Fruit fly (Drosophila melanogaster): ENCODE results near the gene NP15.6.

The NP15.6 gene

dm6 chr3R:19028758-19029157 lies 1.6 kb downstream of the NP15.6 start, which contains the start of the genes GatA and P5cr (continued):
- TF ChIP-seq Dip2 (GFP tag; IDR thresholded peaks at IDR 0.05): no peak
- TF ChIP-seq her (GFP tag; optimal IDR thresholded peaks at IDR 0.05): peak; percentile 93
- peak; percentile 30 for TF ChIP-seq Dp (GFP tag; optimal IDR thresholded peaks at IDR 0.05)
- peak; percentile 76 for TF ChIP-seq CG6813 (GFP tag; optimal IDR thresholded peaks at IDR 0.05)
- TF ChIP-seq gcm2 (GFP tag; optimal IDR thresholded peaks at IDR 0.05): peak; percentile 62
- TF ChIP-seq CG11560 (tag; IDR thresholded peaks at IDR 0.05): 0 out of 3 replicates have a peak, but pooled peaks have one; percentile 43
- peak; percentile 85 for TF ChIP-seq Myb (GFP tag; optimal IDR thresholded peaks at IDR 0.05)
- no peak for TF ChIP-seq ato (GFP tag; IDR thresholded peaks at IDR 0.05; ENCODE audit: partially characterized antibody)
- no peak for TF ChIP-seq unc-4 (GFP tag; IDR thresholded peaks at IDR 0.05; ENCODE audit: partially characterized antibody)
- TF ChIP-seq jing (GFP tag; optimal IDR thresholded peaks at IDR 0.05): peak; percentile 26
- TF ChIP-seq Xrp1 (GFP tag; IDR thresholded peaks at IDR 0.05): peak; percentile 60
- no peak for TF ChIP-seq CG7271 (tag; optimal IDR thresholded peaks at IDR 0.05)
- peak; percentile 91 for TF ChIP-seq dysf (GFP tag; IDR thresholded peaks at IDR 0.05)
- no peak for TF ChIP-seq Sox100B (GFP tag; optimal IDR thresholded peaks at IDR 0.05)
- peak; percentile 88 for TF ChIP-seq sens (GFP tag)
- TF ChIP-seq br (optimal IDR thresholded peaks at IDR 0.05): no peak
- peak; percentile 59 for TF ChIP-seq ap (GFP tag; IDR thresholded peaks at IDR 0.05)
- TF ChIP-seq CG10543 (GFP tag; optimal IDR thresholded peaks at IDR 0.05): peak; percentile 30
- TF ChIP-seq CG34224 (GFP tag; IDR thresholded peaks at IDR 0.05; ENCODE audit: partially characterized antibody): no peak; the same call in 2 of the 3 replicates
- TF ChIP-seq CG17612 (GFP tag; IDR thresholded peaks at IDR 0.05): no peak
- TF ChIP-seq pho (GFP tag; optimal IDR thresholded peaks at IDR 0.05): peak; percentile 91
- peak; percentile 80 for TF ChIP-seq rib (GFP tag; IDR thresholded peaks at IDR 0.05)
- peak; percentile 90 for TF ChIP-seq NfI (GFP tag; optimal IDR thresholded peaks at IDR 0.05)
- TF ChIP-seq Elba2 (GFP tag; optimal IDR thresholded peaks at IDR 0.05): no peak
- TF ChIP-seq Lpt (GFP tag; optimal IDR thresholded peaks at IDR 0.05): no peak
- TF ChIP-seq Hr51 (GFP tag; optimal IDR thresholded peaks at IDR 0.05): peak; percentile 65 to 83
- peak; percentile 78 for TF ChIP-seq CG16863 (GFP tag; optimal IDR thresholded peaks at IDR 0.05)
- peak; percentile 77 for TF ChIP-seq CG6175 (GFP tag; IDR thresholded peaks at IDR 0.05)
- TF ChIP-seq CG16779 (GFP tag; IDR thresholded peaks at IDR 0.05): peak; percentile 93
- TF ChIP-seq CG15514 (GFP tag; optimal IDR thresholded peaks at IDR 0.05): peak; percentile 82
- TF ChIP-seq esg (GFP tag; conservative IDR thresholded peaks at IDR 0.05): peak; percentile 28; the same call in 1 of the 2 replicates
- TF ChIP-seq usp (GFP tag; optimal IDR thresholded peaks at IDR 0.05): no peak
- TF ChIP-seq zen (tag; optimal IDR thresholded peaks at IDR 0.05): no peak
- TF ChIP-seq z (GFP tag; IDR thresholded peaks at IDR 0.05): no peak
- TF ChIP-seq CG10366 (GFP tag; IDR thresholded peaks at IDR 0.05): peak; percentile 86
- no peak for TF ChIP-seq Hr78 (GFP tag; optimal IDR thresholded peaks at IDR 0.05)
- TF ChIP-seq CG1602 (GFP tag; optimal IDR thresholded peaks at IDR 0.05): peak; percentile 72
- no peak for TF ChIP-seq CG2875 (GFP tag; optimal IDR thresholded peaks at IDR 0.05)
- TF ChIP-seq ind (GFP tag; optimal IDR thresholded peaks at IDR 0.05): peak; percentile 91
- peak; percentile 89; the same call in 2 of the 3 replicates for TF ChIP-seq Mrtf (GFP tag; IDR thresholded peaks at IDR 0.05)
- TF ChIP-seq Doc3 (GFP tag; IDR thresholded peaks at IDR 0.05; ENCODE audit: partially characterized antibody): no peak
- peak; percentile 84 for TF ChIP-seq tin (GFP tag; optimal IDR thresholded peaks at IDR 0.05)
- TF ChIP-seq psq (GFP tag; optimal IDR thresholded peaks at IDR 0.05): peak; percentile 19
- peak; percentile 35 for TF ChIP-seq CG9437 (GFP tag; optimal IDR thresholded peaks at IDR 0.05)
- TF ChIP-seq Xbp1 (GFP tag; optimal IDR thresholded peaks at IDR 0.05): peak; percentile 91
- peak; percentile 56; the same call in 1 of the 2 replicates for TF ChIP-seq Taf1 (GFP tag; IDR thresholded peaks at IDR 0.05)
- TF ChIP-seq CG8478 (optimal IDR thresholded peaks at IDR 0.05): no peak
- no peak for TF ChIP-seq Sry-β (GFP tag; optimal IDR thresholded peaks at IDR 0.05)
- TF ChIP-seq CG12744 (GFP tag; optimal IDR thresholded peaks at IDR 0.05): peak; percentile 75
- TF ChIP-seq CG12942 (GFP tag; optimal IDR thresholded peaks at IDR 0.05): peak; percentile 85
- TF ChIP-seq CG4617 (GFP tag; optimal IDR thresholded peaks at IDR 0.05; ENCODE audit: borderline replicate concordance): peak; percentile 80
- no peak for TF ChIP-seq CG31388 (GFP tag; optimal IDR thresholded peaks at IDR 0.05)

Data from whole organism, embryonic.